Fruit fly (Drosophila melanogaster): Measurements from ENCODE around the gene CG3437.

The CG3437 gene

dm6 chr3L:9455819-9456388, 1.6 kb downstream of the CG3437 start, which contains the start of the genes phol and CG3552 (continued):
- TF ChIP-seq Ada2b (GFP tag; IDR thresholded peaks at IDR 0.05) (no peak), schlank (tag; optimal IDR thresholded peaks at IDR 0.05) (no peak), CG17568 (GFP tag; optimal IDR thresholded peaks at IDR 0.05) (no peak), CG13624 (GFP tag; optimal IDR thresholded peaks at IDR 0.05) (peak; percentile 88), CG3065 (GFP tag; optimal IDR thresholded peaks at IDR 0.05) (no peak), CG13775 (GFP tag; optimal IDR thresholded peaks at IDR 0.05) (no peak), otp (GFP tag; IDR thresholded peaks at IDR 0.05) (no peak), Elba2 (GFP tag; optimal IDR thresholded peaks at IDR 0.05) (no peak), CG10654 (GFP tag; optimal IDR thresholded peaks at IDR 0.05) (no peak), pros (GFP tag; optimal IDR thresholded peaks at IDR 0.05) (no peak), CG10366 (GFP tag; IDR thresholded peaks at IDR 0.05) (no peak), peb (GFP tag; IDR thresholded peaks at IDR 0.05) (no peak), tio (GFP tag; optimal IDR thresholded peaks at IDR 0.05) (no peak)

dm6 chr3L:9452422-9452821, 5.0 kb downstream of the CG3437 start:
- TF ChIP-seq sug (tag; optimal IDR thresholded peaks at IDR 0.05) (peak; percentile 77), exex (tag; optimal IDR thresholded peaks at IDR 0.05) (peak; percentile 88), grn (GFP tag; optimal IDR thresholded peaks at IDR 0.05) (peak; percentile 94), CG30403 (GFP tag; optimal IDR thresholded peaks at IDR 0.05) (no peak), dysf (GFP tag; IDR thresholded peaks at IDR 0.05) (0 out of 3 replicates have a peak, but pooled peaks have one; percentile 16), Hey (tag; optimal IDR thresholded peaks at IDR 0.05) (peak; percentile 90), sima (GFP tag; optimal IDR thresholded peaks at IDR 0.05) (no peak), Pdp1 (GFP tag; optimal IDR thresholded peaks at IDR 0.05) (peak in 1 of 2 experiments; percentile 28), CG34376 (GFP tag; optimal IDR thresholded peaks at IDR 0.05) (peak; percentile 85), bbx (GFP tag; IDR thresholded peaks at IDR 0.05; ENCODE audit: partially characterized antibody) (0 out of 2 replicates have a peak, but pooled peaks have one; percentile 31), cwo (GFP tag; optimal IDR thresholded peaks at IDR 0.05) (peak; percentile 63), Med (GFP tag) (peak; percentile 57), sd (tag; optimal IDR thresholded peaks at IDR 0.05) (peak; percentile 14), Gug (GFP tag; IDR thresholded peaks at IDR 0.05) (no peak), Sin3A (optimal IDR thresholded peaks at IDR 0.05) (no peak), gro (GFP tag; optimal IDR thresholded peaks at IDR 0.05) (peak; percentile 5), mirr (GFP tag; optimal IDR thresholded peaks at IDR 0.05) (peak; percentile 95)

dm6 chr3L:9451522-9452118, 5.8 kb downstream of the CG3437 start, which contains the start of the genes CG3448 and ghi:
CG3448 (minus strand) TSS chr3L:9451572.
ghi (plus strand) TSS chr3L:9451876.
- TF ChIP-seq nau (GFP tag; optimal IDR thresholded peaks at IDR 0.05) (no peak), CG1024 (GFP tag; IDR thresholded peaks at IDR 0.05) (no peak), CG14710 (tag; optimal IDR thresholded peaks at IDR 0.05) (peak; percentile 86), lov (optimal IDR thresholded peaks at IDR 0.05) (no peak), lov (GFP tag; IDR thresholded peaks at IDR 0.05) (no peak), CG1832 (GFP tag; optimal IDR thresholded peaks at IDR 0.05) (no peak), CG7928 (GFP tag; optimal IDR thresholded peaks at IDR 0.05) (no peak), CG34224 (GFP tag; IDR thresholded peaks at IDR 0.05; ENCODE audit: partially characterized antibody) (peak; percentile 74), CG11723 (GFP tag; optimal IDR thresholded peaks at IDR 0.05) (no peak), CG7357 (GFP tag; IDR thresholded peaks at IDR 0.05) (0 out of 3 replicates have a peak, but pooled peaks have one; percentile 28), twi (tag; optimal IDR thresholded peaks at IDR 0.05) (peak; percentile 13), HmgD (GFP tag; optimal IDR thresholded peaks at IDR 0.05) (no peak), H15 (GFP tag; IDR thresholded peaks at IDR 0.05) (peak; percentile 55; the same call in 1 of the 3 replicates), CG32532 (GFP tag; IDR thresholded peaks at IDR 0.05) (no peak; the same call in 1 of the 2 replicates), lbe (GFP tag; optimal IDR thresholded peaks at IDR 0.05) (peak; percentile 79), CG8765 (GFP tag; IDR thresholded peaks at IDR 0.05) (no peak), CTCF (GFP tag; optimal IDR thresholded peaks at IDR 0.05) (peak; percentile 35), ato (GFP tag; IDR thresholded peaks at IDR 0.05; ENCODE audit: partially characterized antibody) (no peak), Mad (GFP tag; optimal IDR thresholded peaks at IDR 0.05) (peak; percentile 37), CG8281 (tag; optimal IDR thresholded peaks at IDR 0.05) (peak; percentile 26)
